Fruit fly (Drosophila melanogaster): ENCODE measurements around the gene CG45067.
A peak's percentile ranks its signal among the peaks of the same experiment; 100 is the strongest.

Gene CG45067

dm6 chr3L:3080084-3080994 is 33.9 kb downstream of the CG45067 start (continued):
- TF ChIP-seq CG12219 (GFP tag; optimal IDR thresholded peaks at IDR 0.05) (no peak), Hr3 (GFP tag; optimal IDR thresholded peaks at IDR 0.05) (no peak), tgo (GFP tag; IDR thresholded peaks at IDR 0.05) (peak; percentile 59; the same call in 2 of the 3 replicates), Hr51 (GFP tag; optimal IDR thresholded peaks at IDR 0.05) (no peak), cas (GFP tag; IDR thresholded peaks at IDR 0.05) (no peak), tin (GFP tag; optimal IDR thresholded peaks at IDR 0.05) (no peak), Lhr (GFP tag; optimal IDR thresholded peaks at IDR 0.05) (no peak), CG4707 (GFP tag; optimal IDR thresholded peaks at IDR 0.05) (peak; percentile 23), Elba2 (GFP tag; optimal IDR thresholded peaks at IDR 0.05) (no peak), lmd (GFP tag; IDR thresholded peaks at IDR 0.05) (peak; percentile 47), CG1529 (GFP tag; optimal IDR thresholded peaks at IDR 0.05) (no peak), CG4328 (GFP tag; optimal IDR thresholded peaks at IDR 0.05) (no peak), Hsf (GFP tag; optimal IDR thresholded peaks at IDR 0.05) (no peak), nerfin-2 (GFP tag; IDR thresholded peaks at IDR 0.05; ENCODE audit: partially characterized antibody) (no peak), Mes4 (GFP tag; optimal IDR thresholded peaks at IDR 0.05) (peak; percentile 22), ato (GFP tag; IDR thresholded peaks at IDR 0.05; ENCODE audit: partially characterized antibody) (no peak), Ets97D (GFP tag; optimal IDR thresholded peaks at IDR 0.05) (no peak), so (GFP tag; IDR thresholded peaks at IDR 0.05) (0 out of 3 replicates have a peak, but pooled peaks have one; percentile 24), CG34376 (GFP tag; optimal IDR thresholded peaks at IDR 0.05) (peak; percentile 98), Rx (GFP tag; IDR thresholded peaks at IDR 0.05) (0 out of 2 replicates have a peak, but pooled peaks have one; percentile 32), CG9215 (GFP tag; IDR thresholded peaks at IDR 0.05) (no peak), Ravus (GFP tag; IDR thresholded peaks at IDR 0.05) (no peak), dysf (GFP tag; IDR thresholded peaks at IDR 0.05) (peak; percentile 67), CG13624 (GFP tag; optimal IDR thresholded peaks at IDR 0.05) (no peak), Sox102F (GFP tag; optimal IDR thresholded peaks at IDR 0.05) (peak; percentile 38), tap (tag; optimal IDR thresholded peaks at IDR 0.05) (no peak), chn (GFP tag; optimal IDR thresholded peaks at IDR 0.05) (no peak), CG9437 (GFP tag; optimal IDR thresholded peaks at IDR 0.05) (no peak), ewg (GFP tag; optimal IDR thresholded peaks at IDR 0.05) (no peak), sd (tag; optimal IDR thresholded peaks at IDR 0.05) (peak; percentile 67), Oli (tag; optimal IDR thresholded peaks at IDR 0.05) (peak; percentile 33), CG2129 (GFP tag; IDR thresholded peaks at IDR 0.05; ENCODE audit: partially characterized antibody) (no peak), CG5953 (GFP tag; IDR thresholded peaks at IDR 0.05) (no peak), CG32532 (GFP tag; IDR thresholded peaks at IDR 0.05) (peak; percentile 56; the same call in 1 of the 2 replicates), tup (GFP tag; optimal IDR thresholded peaks at IDR 0.05) (no peak), CG12071 (GFP tag; optimal IDR thresholded peaks at IDR 0.05) (no peak), CG11695 (GFP tag; IDR thresholded peaks at IDR 0.05) (peak; percentile 66; the same call in 1 of the 3 replicates), ci (GFP tag; IDR thresholded peaks at IDR 0.05) (0 out of 3 replicates have a peak, but pooled peaks have one; percentile 6), Scr (GFP tag; IDR thresholded peaks at IDR 0.05; ENCODE audit: partially characterized antibody) (no peak), Six4 (GFP tag; optimal IDR thresholded peaks at IDR 0.05) (no peak), jigr1 (GFP tag; IDR thresholded peaks at IDR 0.05) (no peak), peb (GFP tag; IDR thresholded peaks at IDR 0.05) (no peak), fru (optimal IDR thresholded peaks at IDR 0.05) (no peak), ara (GFP tag; IDR thresholded peaks at IDR 0.05) (no peak), pfk (GFP tag; optimal IDR thresholded peaks at IDR 0.05) (no peak), ssp (GFP tag; IDR thresholded peaks at IDR 0.05) (no peak), fd102C (GFP tag; optimal IDR thresholded peaks at IDR 0.05) (no peak), CG15073 (GFP tag; optimal IDR thresholded peaks at IDR 0.05) (no peak), ttk (GFP tag; IDR thresholded peaks at IDR 0.05) (0 out of 2 replicates have a peak, but pooled peaks have one; percentile 6)

Data from whole organism, embryonic.